Fruit fly (Drosophila melanogaster): ENCODE data around the gene CG32071.

DNA sequence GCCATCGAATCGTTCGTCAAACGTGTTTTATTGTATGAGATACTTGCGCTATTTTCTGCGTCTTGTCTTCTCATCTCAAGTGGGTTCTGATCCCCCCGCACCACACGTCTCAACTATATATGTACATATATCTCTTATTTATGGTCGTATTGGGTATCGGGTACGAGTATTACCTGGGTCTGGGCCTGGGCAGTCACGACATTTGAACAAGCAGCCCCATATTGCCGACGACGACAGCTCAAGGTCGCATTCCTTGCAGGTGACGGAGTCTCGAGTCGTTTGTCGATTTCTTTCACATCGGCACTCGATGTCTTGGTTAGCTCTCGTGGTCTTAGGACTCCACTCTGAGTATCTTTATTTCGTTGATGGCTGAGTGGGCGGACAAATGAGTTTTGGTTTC, 41.4 kb upstream of the CG32071 start:
- TF ChIP-seq ci (GFP tag; IDR thresholded peaks at IDR 0.05) (no peak), Pdp1 (GFP tag; optimal IDR thresholded peaks at IDR 0.05) (no peak), Atf3 (GFP tag; optimal IDR thresholded peaks at IDR 0.05) (no peak), Sox102F (GFP tag; optimal IDR thresholded peaks at IDR 0.05) (no peak), bcd (GFP tag; optimal IDR thresholded peaks at IDR 0.05) (no peak), emc (GFP tag; optimal IDR thresholded peaks at IDR 0.05) (no peak), Tbp (GFP tag; optimal IDR thresholded peaks at IDR 0.05) (no peak), her (GFP tag; optimal IDR thresholded peaks at IDR 0.05) (no peak)

Measured in whole organism, embryonic.